Fruit fly (Drosophila melanogaster): ENCODE results near the gene f-cup.

DNA sequence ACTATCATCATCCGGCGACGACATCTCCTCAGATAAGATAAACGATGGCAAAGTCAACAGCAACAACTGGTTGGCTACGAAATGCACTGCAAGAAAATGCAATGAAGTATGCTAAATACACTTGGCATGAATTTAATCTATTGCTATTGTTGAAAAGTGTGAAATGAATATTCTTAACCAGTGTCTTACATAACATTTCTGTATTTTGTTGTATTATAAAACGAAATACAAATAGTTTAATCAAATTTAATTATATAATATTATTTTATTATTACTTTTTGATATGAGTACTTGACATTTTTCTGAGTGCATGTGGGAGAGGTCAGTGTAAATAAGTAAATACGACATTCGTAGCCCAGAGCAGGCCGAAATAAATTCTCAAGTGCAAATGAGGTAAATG, 12.9 kb upstream of the f-cup start:
- TF ChIP-seq h (GFP tag; optimal IDR thresholded peaks at IDR 0.05) (no peak), Abd-B (GFP tag; optimal IDR thresholded peaks at IDR 0.05) (no peak), br (GFP tag; optimal IDR thresholded peaks at IDR 0.05) (no peak), tai (GFP tag; optimal IDR thresholded peaks at IDR 0.05) (no peak), foxo (GFP tag; optimal IDR thresholded peaks at IDR 0.05) (no peak), sage (GFP tag; optimal IDR thresholded peaks at IDR 0.05) (no peak), OdsH (GFP tag; optimal IDR thresholded peaks at IDR 0.05) (no peak), usp (GFP tag; optimal IDR thresholded peaks at IDR 0.05) (no peak), sv (GFP tag; optimal IDR thresholded peaks at IDR 0.05) (no peak), brk (GFP tag; optimal IDR thresholded peaks at IDR 0.05) (no peak), Dif (GFP tag; optimal IDR thresholded peaks at IDR 0.05; ENCODE audit: partially characterized antibody) (no peak), Hnf4 (GFP tag; optimal IDR thresholded peaks at IDR 0.05) (no peak), rgr (GFP tag; optimal IDR thresholded peaks at IDR 0.05) (no peak)

Data from whole organism, wandering third instar larva.